Worm (Caenorhabditis elegans) whole organism, young adult: ENCODE data around the gene K03B8.8.

Source experiments
- B0035.1 ChIP-seq: sonication (generic microtip); optimal IDR thresholded peaks from 2 replicates; lab custom pipeline; 2016; ENCODE audit warnings: missing genetic modification characterization, mild to moderate bottlenecking, missing compliant biosample characterization, missing genotype, missing genetic modification reagents
- F39B2.1 ChIP-seq: fragments of 200-800 bp; sonication (Bioruptor generic); IDR thresholded peaks from 2 replicates; pipeline ENCODE4 v1.3.6; 2022; ENCODE audit warnings: missing genetic modification reagents, missing genetic modification characterization, missing compliant biosample characterization
- F55B11.4 ChIP-seq: sonication (generic microtip); optimal IDR thresholded peaks from 2 replicates; lab custom pipeline; 2016; ENCODE audit warnings: missing compliant biosample characterization, missing genetic modification characterization, borderline replicate concordance; ENCODE audit not compliant: insufficient read depth
- T07F8.4 ChIP-seq: sonication (generic microtip); optimal IDR thresholded peaks from 2 replicates; lab custom pipeline; 2016; ENCODE audit warnings: mild to moderate bottlenecking, missing genetic modification characterization, moderate library complexity, missing compliant biosample characterization
- Y53F4B.3 ChIP-seq: fragments of 200-800 bp; sonication (Bioruptor generic); IDR thresholded peaks from 2 replicates; pipeline ENCODE4 v1.3.6; 2022; ENCODE audit warnings: missing genetic modification reagents, missing genetic modification characterization, missing compliant biosample characterization
- Y56A3A.18 ChIP-seq: fragments of 200-800 bp; sonication (Bioruptor generic); IDR thresholded peaks from 2 replicates; pipeline ENCODE4 v1.3.6; 2022; ENCODE audit warnings: missing genetic modification reagents, missing genetic modification characterization, missing compliant biosample characterization
- Y67H2A.10 ChIP-seq: fragments of 200-800 bp; sonication (Bioruptor generic); conservative IDR thresholded peaks from 2 replicates; pipeline ENCODE4 v1.3.6; 2022; ENCODE audit warnings: missing genetic modification reagents, missing genetic modification characterization, missing compliant biosample characterization
- Y79H2A.3 ChIP-seq: fragments of 200-800 bp; sonication (Bioruptor generic); conservative IDR thresholded peaks from 2 replicates; pipeline ENCODE4 v1.3.6; 2022; ENCODE audit warnings: missing genetic modification reagents, missing genetic modification characterization, missing compliant biosample characterization
- akir-1 ChIP-seq: fragments of 200-800 bp; sonication (Bioruptor generic); optimal IDR thresholded peaks from 2 replicates; lab custom pipeline; 2018; ENCODE audit warnings: mild to moderate bottlenecking, missing genetic modification characterization, moderate library complexity, missing compliant biosample characterization
- athp-1 ChIP-seq: sonication (generic microtip); optimal IDR thresholded peaks from 2 replicates; lab custom pipeline; 2017; ENCODE audit warnings: mild to moderate bottlenecking, missing genetic modification characterization, missing compliant biosample characterization
- attf-5 ChIP-seq: fragments of 200-800 bp; sonication (Bioruptor generic); optimal IDR thresholded peaks from 2 replicates; lab custom pipeline; 2018; ENCODE audit warnings: mild to moderate bottlenecking, missing genetic modification characterization, missing compliant biosample characterization
- attf-6 ChIP-seq: fragments of 200-800 bp; sonication (Bioruptor generic); IDR thresholded peaks from 2 replicates; pipeline ENCODE4 v1.3.6; 2022; ENCODE audit warnings: missing genetic modification reagents, missing genetic modification characterization, missing compliant biosample characterization
- cebp-2 ChIP-seq: fragments of 200-800 bp; sonication (Bioruptor generic); IDR thresholded peaks from 2 replicates; pipeline ENCODE4 v1.3.6; 2022; ENCODE audit warnings: missing genetic modification characterization, missing compliant biosample characterization
- ceh-27 ChIP-seq: fragments of 200-800 bp; sonication (Bioruptor generic); optimal IDR thresholded peaks from 2 replicates; lab custom pipeline; 2018; ENCODE audit warnings: mild to moderate bottlenecking, missing genetic modification characterization, moderate library complexity, missing compliant biosample characterization
- ceh-79 ChIP-seq: sonication (generic microtip); optimal IDR thresholded peaks from 2 replicates; lab custom pipeline; 2017; ENCODE audit warnings: mild to moderate bottlenecking, missing genetic modification characterization, missing compliant biosample characterization
- ceh-91 ChIP-seq: fragments of 200-800 bp; sonication (Bioruptor generic); IDR thresholded peaks from 2 replicates; pipeline ENCODE4 v1.3.6; 2022; ENCODE audit warnings: missing genetic modification reagents, missing genetic modification characterization, missing compliant biosample characterization
- dpff-1 ChIP-seq: sonication (generic microtip); optimal IDR thresholded peaks from 2 replicates; lab custom pipeline; 2017; ENCODE audit warnings: mild to moderate bottlenecking, missing genetic modification characterization, missing compliant biosample characterization
- efl-1 ChIP-seq: fragments of 150-350 bp; optimal IDR thresholded peaks from 2 replicates; lab custom pipeline; 2014; ENCODE audit warnings: missing biosample characterization, missing genetic modification reagents, missing genetic modification characterization
- egrh-3 ChIP-seq: fragments of 200-800 bp; sonication (Bioruptor generic); IDR thresholded peaks from 2 replicates; pipeline ENCODE4 v1.3.6; 2022; ENCODE audit warnings: missing genetic modification reagents, missing genetic modification characterization, missing compliant biosample characterization
- ekl-4 ChIP-seq: fragments of 200-800 bp; sonication (Bioruptor generic); IDR thresholded peaks from 2 replicates; pipeline ENCODE4 v1.3.6; 2022; ENCODE audit warnings: missing genetic modification reagents, missing genetic modification characterization, missing compliant biosample characterization
- hsf-1 ChIP-seq: fragments of 200-800 bp; sonication (Bioruptor generic); IDR thresholded peaks from 2 replicates; pipeline ENCODE4 v1.3.6; 2022; ENCODE audit warnings: missing genetic modification reagents, missing genetic modification characterization, missing compliant biosample characterization
- let-526 ChIP-seq: fragments of 200-800 bp; sonication (Bioruptor generic); IDR thresholded peaks from 2 replicates; pipeline ENCODE4 v1.3.6; 2022; ENCODE audit warnings: missing genetic modification reagents, missing genetic modification characterization, missing compliant biosample characterization
- lir-1 ChIP-seq: fragments of 200-800 bp; sonication (Bioruptor generic); conservative IDR thresholded peaks from 2 replicates; pipeline ENCODE4 v1.3.6; 2022; ENCODE audit warnings: missing genetic modification reagents, missing genetic modification characterization, missing compliant biosample characterization
- madf-10 ChIP-seq: sonication (generic microtip); optimal IDR thresholded peaks from 2 replicates; lab custom pipeline; 2016; ENCODE audit warnings: mild to moderate bottlenecking, missing genetic modification characterization, missing compliant biosample characterization
- madf-6 ChIP-seq: fragments of 200-800 bp; sonication (Bioruptor generic); IDR thresholded peaks from 2 replicates; pipeline ENCODE4 v1.3.6; 2022; ENCODE audit warnings: missing genetic modification reagents, missing genetic modification characterization, missing compliant biosample characterization
- madf-8 ChIP-seq: fragments of 200-800 bp; sonication (Bioruptor generic); conservative IDR thresholded peaks from 2 replicates; pipeline ENCODE4 v1.3.6; 2022; ENCODE audit warnings: missing genetic modification reagents, missing genetic modification characterization, missing compliant biosample characterization
- mcd-1 ChIP-seq: fragments of 200-800 bp; sonication (Bioruptor generic); IDR thresholded peaks from 2 replicates; pipeline ENCODE4 v1.3.6; 2022; ENCODE audit warnings: missing genetic modification reagents, missing genetic modification characterization, missing compliant biosample characterization
- nhr-120 ChIP-seq: fragments of 200-800 bp; sonication (Bioruptor generic); IDR thresholded peaks from 2 replicates; pipeline ENCODE4 v1.3.6; 2022; ENCODE audit warnings: missing genetic modification characterization, missing compliant biosample characterization
- nhr-90 ChIP-seq: sonication (generic microtip); optimal IDR thresholded peaks from 2 replicates; lab custom pipeline; 2016; ENCODE audit warnings: missing genotype, mild to moderate bottlenecking, missing genetic modification characterization, missing compliant biosample characterization
- pbrm-1 ChIP-seq: fragments of 200-800 bp; sonication (Bioruptor generic); IDR thresholded peaks from 2 replicates; pipeline ENCODE4 v1.3.6; 2022; ENCODE audit warnings: missing genetic modification reagents, missing genetic modification characterization, missing compliant biosample characterization
- snpc-3.4 ChIP-seq: sonication (generic microtip); optimal IDR thresholded peaks from 2 replicates; lab custom pipeline; 2017; ENCODE audit warnings: missing genetic modification characterization, mild to moderate bottlenecking, missing compliant biosample characterization, antibody characterized with exemption, moderate library complexity, missing genotype, missing genetic modification reagents
- tbp1 ChIP-seq: fragments of 200-800 bp; sonication (Bioruptor generic); optimal IDR thresholded peaks from 2 replicates; lab custom pipeline; 2018; ENCODE audit warnings: mild to moderate bottlenecking, missing genetic modification characterization, missing compliant biosample characterization
- unc-62 ChIP-seq: fragments of 150-350 bp; optimal IDR thresholded peaks from 2 replicates; lab custom pipeline; 2014; ENCODE audit warnings: missing biosample characterization, missing genetic modification reagents, missing genetic modification characterization
- zfh-2 ChIP-seq: fragments of 200-800 bp; sonication (Bioruptor generic); conservative IDR thresholded peaks from 2 replicates; pipeline ENCODE4 v1.3.6; 2022; ENCODE audit warnings: missing genetic modification reagents, missing genetic modification characterization, missing compliant biosample characterization
- ztf-22 ChIP-seq: fragments of 200-800 bp; sonication (Bioruptor generic); optimal IDR thresholded peaks from 2 replicates; lab custom pipeline; 2018; ENCODE audit warnings: mild to moderate bottlenecking, missing genetic modification characterization, moderate library complexity, missing compliant biosample characterization

K03B8.8 gene

ce11 chrV:11450257-11450656 is 39.5 kb upstream of the K03B8.8 start, which contains the start of gene col-156:
Gene col-156 (minus strand): TSS chrV:11450357.
- TF ChIP-seq ceh-79, result no peak
- no peak for TF ChIP-seq attf-5
- no peak for TF ChIP-seq Y79H2A.3 (GFP tag; lab: Robert Waterston, UW)
- no peak for TF ChIP-seq Y53F4B.3 (GFP tag; lab: Robert Waterston, UW)
- no peak for TF ChIP-seq Y56A3A.18 (GFP tag; lab: Robert Waterston, UW)
- no peak for TF ChIP-seq dpff-1 (tag; lab: Kevin White, UChicago)
- no peak for TF ChIP-seq nhr-120 (GFP tag; lab: Robert Waterston, UW)
- TF ChIP-seq mcd-1, result no peak
- no peak for TF ChIP-seq T07F8.4 (tag; lab: Kevin White, UChicago)
- no peak for TF ChIP-seq ekl-4 (GFP tag; lab: Robert Waterston, UW)
- TF ChIP-seq attf-6, result no peak
- TF ChIP-seq snpc-3.4 (tag; lab: Kevin White, UChicago), result no peak
- no peak for TF ChIP-seq madf-6
- TF ChIP-seq madf-8 (GFP tag; lab: Robert Waterston, UW), result no peak

- TF ChIP-seq egrh-3, result peak; percentile 81
- no peak for TF ChIP-seq pbrm-1 (GFP tag; lab: Robert Waterston, UW)
- TF ChIP-seq ceh-91 (GFP tag; lab: Robert Waterston, UW), result no peak
- TF ChIP-seq ceh-27 (GFP tag; lab: Kevin White, UChicago), result no peak
- peak; percentile 93 for TF ChIP-seq zfh-2 (GFP tag; lab: Robert Waterston, UW)
- TF ChIP-seq let-526 (GFP tag; lab: Robert Waterston, UW), result no peak
Observed at ce11 chrV:11449404-11449803, 38.6 kb upstream of the K03B8.8 start.

- no peak for TF ChIP-seq athp-1 (tag; lab: Kevin White, UChicago)
Observed at ce11 chrV:11446297-11446696, 35.5 kb upstream of the K03B8.8 start, which contains the start of gene mig-17. Gene mig-17 (plus strand): TSS chrV:11446685.

ce11 chrV:11445375-11445774 is 34.6 kb upstream of the K03B8.8 start:
- TF ChIP-seq akir-1 (no peak), cebp-2 (0 out of 2 replicates have a peak, but pooled peaks have one; percentile 37), zfh-2 (GFP tag; lab: Robert Waterston, UW) (peak; percentile 82), madf-10 (peak; percentile 33), lir-1 (no peak), F39B2.1 (GFP tag; lab: Robert Waterston, UW) (no peak)

ce11 chrV:11443503-11443902 is 32.7 kb upstream of the K03B8.8 start, which contains the start of gene F57B7.2:
Gene F57B7.2 (minus strand): TSS chrV:11443603.
- TF ChIP-seq Y67H2A.10 (GFP tag; lab: Robert Waterston, UW) (no peak), nhr-90 (tag; lab: Kevin White, UChicago) (no peak), mcd-1 (no peak), ztf-22 (GFP tag; lab: Kevin White, UChicago) (no peak), Y79H2A.3 (GFP tag; lab: Robert Waterston, UW) (no peak), unc-62 (no peak), efl-1 (GFP tag; lab: Kevin White, UChicago) (no peak), F55B11.4 (tag; lab: Kevin White, UChicago) (no peak), B0035.1 (tag; lab: Kevin White, UChicago) (no peak), tbp1 (GFP tag; lab: Kevin White, UChicago) (no peak), cebp-2 (no peak), hsf-1 (GFP tag; lab: Robert Waterston, UW) (no peak)
